Fruit fly (Drosophila melanogaster): ENCODE data around the gene CG14445.

Gene CG14445

dm6 chrX:6265456-6265877 lies 28.4 kb downstream of the CG14445 start (continued):
- 0 out of 3 replicates have a peak, but pooled peaks have one; percentile 29 for TF ChIP-seq vnd (GFP tag; IDR thresholded peaks at IDR 0.05; ENCODE audit: partially characterized antibody)
- TF ChIP-seq CG8478 (optimal IDR thresholded peaks at IDR 0.05): no peak
- TF ChIP-seq CG9876 (GFP tag; optimal IDR thresholded peaks at IDR 0.05): peak; percentile 90
- peak; percentile 93 for TF ChIP-seq tap (tag; optimal IDR thresholded peaks at IDR 0.05)
- peak; percentile 96 for TF ChIP-seq Ptx1 (GFP tag; IDR thresholded peaks at IDR 0.05)
- TF ChIP-seq Vsx1 (GFP tag; optimal IDR thresholded peaks at IDR 0.05): peak; percentile 97
- peak; percentile 96 for TF ChIP-seq CG2712 (tag; optimal IDR thresholded peaks at IDR 0.05)
- TF ChIP-seq ewg (GFP tag; optimal IDR thresholded peaks at IDR 0.05): peak; percentile 95
- peak; percentile 4 for TF ChIP-seq gfzf (GFP tag; optimal IDR thresholded peaks at IDR 0.05)
- TF ChIP-seq CG7987 (GFP tag; optimal IDR thresholded peaks at IDR 0.05): peak; percentile 78
- peak; percentile 83 for TF ChIP-seq chm (GFP tag; IDR thresholded peaks at IDR 0.05)
- TF ChIP-seq Bgb (GFP tag; IDR thresholded peaks at IDR 0.05; ENCODE audit: partially characterized antibody): no peak
- peak; percentile 90 for TF ChIP-seq CG12155 (GFP tag; optimal IDR thresholded peaks at IDR 0.05)
- peak; percentile 95 for TF ChIP-seq grau (tag; optimal IDR thresholded peaks at IDR 0.05)
- peak; percentile 88 for TF ChIP-seq ac (GFP tag; optimal IDR thresholded peaks at IDR 0.05)
- TF ChIP-seq Rfx (GFP tag; IDR thresholded peaks at IDR 0.05): peak; percentile 88
- TF ChIP-seq NfI (GFP tag; optimal IDR thresholded peaks at IDR 0.05): peak; percentile 94
- peak; percentile 91 for TF ChIP-seq gcm2 (GFP tag; optimal IDR thresholded peaks at IDR 0.05)
- peak; percentile 95 for TF ChIP-seq cato (GFP tag; optimal IDR thresholded peaks at IDR 0.05; ENCODE audit: borderline replicate concordance)
- peak; percentile 91 for TF ChIP-seq fu2 (GFP tag; optimal IDR thresholded peaks at IDR 0.05)
- peak; percentile 84 for TF ChIP-seq p53 (GFP tag; optimal IDR thresholded peaks at IDR 0.05)
- peak; percentile 96 for TF ChIP-seq Mes4 (GFP tag; optimal IDR thresholded peaks at IDR 0.05)
- peak; percentile 50; the same call in 1 of the 2 replicates for TF ChIP-seq ham (GFP tag; IDR thresholded peaks at IDR 0.05)
- TF ChIP-seq D19B (GFP tag; optimal IDR thresholded peaks at IDR 0.05): peak; percentile 80
- peak; percentile 90 to 99 for TF ChIP-seq Hr51 (GFP tag; optimal IDR thresholded peaks at IDR 0.05)
- peak; percentile 83 for TF ChIP-seq dati (GFP tag; IDR thresholded peaks at IDR 0.05)
- TF ChIP-seq CG6175 (GFP tag; IDR thresholded peaks at IDR 0.05): peak; percentile 73
- peak; percentile 91 for TF ChIP-seq Oaz (GFP tag; IDR thresholded peaks at IDR 0.05)
- TF ChIP-seq en (GFP tag; optimal IDR thresholded peaks at IDR 0.05): peak; percentile 96
- TF ChIP-seq Sry-δ (GFP tag; optimal IDR thresholded peaks at IDR 0.05): peak; percentile 64
- no peak for TF ChIP-seq zf30C (GFP tag; optimal IDR thresholded peaks at IDR 0.05)
- peak; percentile 97 for TF ChIP-seq salm (tag; optimal IDR thresholded peaks at IDR 0.05)
- peak; percentile 94 for TF ChIP-seq sqz (GFP tag; optimal IDR thresholded peaks at IDR 0.05)
- TF ChIP-seq gro (GFP tag; optimal IDR thresholded peaks at IDR 0.05): peak; percentile 88
- peak; percentile 87 for TF ChIP-seq fd64A (GFP tag; optimal IDR thresholded peaks at IDR 0.05)
- peak; percentile 97 for TF ChIP-seq CG11504 (tag; optimal IDR thresholded peaks at IDR 0.05)
- peak; percentile 86 for TF ChIP-seq NFAT (GFP tag; IDR thresholded peaks at IDR 0.05)
- TF ChIP-seq CG4617 (GFP tag; optimal IDR thresholded peaks at IDR 0.05; ENCODE audit: borderline replicate concordance): peak; percentile 87
- peak; percentile 84 for TF ChIP-seq CG2116 (GFP tag; optimal IDR thresholded peaks at IDR 0.05)
- TF ChIP-seq dimm (GFP tag; IDR thresholded peaks at IDR 0.05): peak; percentile 91
- TF ChIP-seq CG2875 (GFP tag; optimal IDR thresholded peaks at IDR 0.05): peak; percentile 97
- peak; percentile 82 for TF ChIP-seq Spps (tag; optimal IDR thresholded peaks at IDR 0.05)
- peak; percentile 97 for TF ChIP-seq phol (tag; optimal IDR thresholded peaks at IDR 0.05)
- peak; percentile 94 for TF ChIP-seq croc (GFP tag; conservative IDR thresholded peaks at IDR 0.05)
- peak; percentile 96 for TF ChIP-seq Atf-2 (GFP tag; optimal IDR thresholded peaks at IDR 0.05)
- TF ChIP-seq chinmo (GFP tag; IDR thresholded peaks at IDR 0.05; ENCODE audit: partially characterized antibody): no peak
- TF ChIP-seq CG17612 (GFP tag; IDR thresholded peaks at IDR 0.05): peak; percentile 87
- TF ChIP-seq HLH54F (GFP tag; optimal IDR thresholded peaks at IDR 0.05): peak; percentile 95
- TF ChIP-seq CG1792 (GFP tag; optimal IDR thresholded peaks at IDR 0.05): peak; percentile 85
- no peak for TF ChIP-seq bbx (GFP tag; IDR thresholded peaks at IDR 0.05; ENCODE audit: partially characterized antibody)
- peak; percentile 95 for TF ChIP-seq CG9437 (GFP tag; optimal IDR thresholded peaks at IDR 0.05)

Measured in whole organism, embryonic.